Fruit fly (Drosophila melanogaster) whole organism, prepupa: ENCODE measurements around the gene Drsl3.

Experiments used
- CG10631 ChIP-seq: fragments of 200-800 bp; sonication (Bioruptor generic); optimal IDR thresholded peaks from 2 replicates; lab custom pipeline; 2016; ENCODE audit warnings: missing biosample characterization, missing genetic modification characterization
- CG10669 ChIP-seq: fragments of 200-800 bp; sonication (Bioruptor generic); optimal IDR thresholded peaks from 3 replicates; lab custom pipeline; 2018; ENCODE audit warnings: missing biosample characterization, mild to moderate bottlenecking, missing genetic modification characterization, moderate library complexity
- CG11294 ChIP-seq: fragments of 200-800 bp; sonication (Bioruptor generic); IDR thresholded peaks from 2 replicates; pipeline ENCODE4 v1.3.6; 2022; ENCODE audit warnings: missing biosample characterization, missing genetic modification characterization
- CG11762 ChIP-seq: fragments of 200-800 bp; sonication (Bioruptor generic); optimal IDR thresholded peaks from 3 replicates; lab custom pipeline; 2016; ENCODE audit warnings: missing biosample characterization, missing genetic modification characterization; ENCODE audit not compliant: insufficient read depth
- CG11902 ChIP-seq: fragments of 200-800 bp; sonication (Bioruptor generic); optimal IDR thresholded peaks from 3 replicates; lab custom pipeline; 2016; ENCODE audit warnings: missing biosample characterization, missing genetic modification characterization
- CG15336 ChIP-seq: fragments of 200-800 bp; sonication (Bioruptor generic); IDR thresholded peaks from 2 replicates; pipeline ENCODE4 v1.3.6; 2022; ENCODE audit warnings: missing biosample characterization, missing genetic modification characterization
- CG16779 ChIP-seq: fragments of 200-800 bp; sonication (Bioruptor generic); optimal IDR thresholded peaks from 3 replicates; lab custom pipeline; 2017; ENCODE audit warnings: missing biosample characterization, mild to moderate bottlenecking, missing genetic modification characterization
- CG3032 ChIP-seq: fragments of 200-800 bp; optimal IDR thresholded peaks from 2 replicates; lab custom pipeline; 2019; ENCODE audit warnings: missing biosample characterization, mild to moderate bottlenecking, missing genetic modification characterization, moderate library complexity
- CG31627 ChIP-seq: fragments of 200-800 bp; sonication (Bioruptor generic); optimal IDR thresholded peaks from 3 replicates; lab custom pipeline; 2016; ENCODE audit warnings: missing biosample characterization, missing genetic modification characterization
- CG32006 ChIP-seq: fragments of 200-800 bp; sonication (Bioruptor generic); optimal IDR thresholded peaks from 3 replicates; lab custom pipeline; 2017; ENCODE audit warnings: missing biosample characterization, mild to moderate bottlenecking, missing genetic modification characterization
- CG3919 ChIP-seq: fragments of 200-800 bp; sonication (Bioruptor generic); optimal IDR thresholded peaks from 3 replicates; lab custom pipeline; 2016; ENCODE audit warnings: missing biosample characterization, missing genetic modification characterization
- CG4318 ChIP-seq: fragments of 200-800 bp; sonication (Bioruptor generic); optimal IDR thresholded peaks from 3 replicates; lab custom pipeline; 2017; ENCODE audit warnings: missing biosample characterization, mild to moderate bottlenecking, missing genetic modification characterization
- CG6163 ChIP-seq: fragments of 200-800 bp; sonication (Bioruptor generic); IDR thresholded peaks from 3 replicates; pipeline ENCODE4 v1.3.6; 2022; ENCODE audit warnings: missing biosample characterization, missing genetic modification characterization
- CG6276 ChIP-seq: fragments of 200-800 bp; sonication (Bioruptor generic); optimal IDR thresholded peaks from 2 replicates; lab custom pipeline; 2017; ENCODE audit warnings: missing biosample characterization, mild to moderate bottlenecking, missing genetic modification characterization
- CG6792 ChIP-seq: fragments of 200-800 bp; sonication (Bioruptor generic); optimal IDR thresholded peaks from 3 replicates; lab custom pipeline; 2016; ENCODE audit warnings: missing biosample characterization, missing genetic modification characterization
- CG6808 ChIP-seq: fragments of 200-800 bp; sonication (Bioruptor generic); optimal IDR thresholded peaks from 3 replicates; lab custom pipeline; 2017; ENCODE audit warnings: missing biosample characterization, missing genetic modification characterization, mild to moderate bottlenecking, moderate library complexity, missing genetic modification reagents
- CG8119 ChIP-seq: fragments of 200-800 bp; sonication (Bioruptor generic); IDR thresholded peaks from 3 replicates; pipeline ENCODE4 v1.3.6; 2022; ENCODE audit warnings: missing biosample characterization, missing genetic modification characterization
- CG8319 ChIP-seq: fragments of 200-800 bp; sonication (Bioruptor generic); optimal IDR thresholded peaks from 3 replicates; lab custom pipeline; 2016; ENCODE audit warnings: missing biosample characterization, missing genetic modification characterization
- CG8632 ChIP-seq: fragments of 200-800 bp; sonication (Bioruptor generic); optimal IDR thresholded peaks from 3 replicates; lab custom pipeline; 2016; ENCODE audit warnings: missing biosample characterization, missing genetic modification characterization
- CG9139 ChIP-seq: fragments of 200-800 bp; sonication (Bioruptor generic); optimal IDR thresholded peaks from 3 replicates; lab custom pipeline; 2017; ENCODE audit warnings: missing biosample characterization, mild to moderate bottlenecking, missing genetic modification characterization
- Eip78C ChIP-seq: fragments of 200-800 bp; sonication (Bioruptor generic); peaks from one replicate; lab custom pipeline; 2016; ENCODE audit warnings: missing biosample characterization, missing genetic modification characterization
- Eip93F ChIP-seq: fragments of 200-800 bp; sonication (Bioruptor generic); optimal IDR thresholded peaks from 2 replicates; lab custom pipeline; 2016; ENCODE audit warnings: missing biosample characterization, mild to moderate bottlenecking, missing genetic modification characterization
- Ets21C ChIP-seq: fragments of 200-800 bp; sonication (Bioruptor generic); optimal IDR thresholded peaks from 3 replicates; lab custom pipeline; 2016; ENCODE audit warnings: missing biosample characterization, missing genetic modification characterization
- Ets96B ChIP-seq: fragments of 200-800 bp; optimal IDR thresholded peaks from 2 replicates; lab custom pipeline; 2019; ENCODE audit warnings: missing biosample characterization, mild to moderate bottlenecking, missing genetic modification characterization, moderate library complexity
- Gug ChIP-seq: fragments of 200-800 bp; sonication (Bioruptor generic); IDR thresholded peaks from 2 replicates; pipeline ENCODE4 v1.3.6; 2022; ENCODE audit warnings: missing biosample characterization, missing genetic modification characterization
- Hr38 ChIP-seq: sonication (Bioruptor generic); optimal IDR thresholded peaks from 2 replicates; lab custom pipeline; 2016; ENCODE audit warnings: missing biosample characterization, missing genetic modification characterization
- Hr39 ChIP-seq: fragments of 200-800 bp; sonication (Bioruptor generic); optimal IDR thresholded peaks from 2 replicates; lab custom pipeline; 2016; ENCODE audit warnings: missing biosample characterization, missing genetic modification characterization
- Hr4 ChIP-seq: fragments of 200-800 bp; sonication (Bioruptor generic); optimal IDR thresholded peaks from 3 replicates; lab custom pipeline; 2016; ENCODE audit warnings: missing biosample characterization, missing genetic modification characterization
- Lpt ChIP-seq: fragments of 200-800 bp; sonication (Bioruptor generic); optimal IDR thresholded peaks from 3 replicates; lab custom pipeline; 2016; ENCODE audit warnings: missing biosample characterization, missing genetic modification characterization
- Met ChIP-seq: fragments of 200-800 bp; sonication (Bioruptor generic); optimal IDR thresholded peaks from 3 replicates; lab custom pipeline; 2016; ENCODE audit warnings: missing biosample characterization, missing genetic modification characterization
- OdsH ChIP-seq: fragments of 200-800 bp; sonication (Bioruptor generic); optimal IDR thresholded peaks from 3 replicates; lab custom pipeline; 2016; ENCODE audit warnings: missing biosample characterization, missing genetic modification characterization
- Sox102F ChIP-seq: fragments of 200-800 bp; sonication (Bioruptor generic); optimal IDR thresholded peaks from 2 replicates; lab custom pipeline; 2016; ENCODE audit warnings: missing biosample characterization, mild to moderate bottlenecking, missing genetic modification characterization
- Sox14 ChIP-seq: fragments of 200-800 bp; sonication (Bioruptor generic); optimal IDR thresholded peaks from 3 replicates; lab custom pipeline; 2016; ENCODE audit warnings: missing biosample characterization, missing genetic modification characterization
- Sox15 ChIP-seq: fragments of 200-800 bp; sonication (Bioruptor generic); optimal IDR thresholded peaks from 3 replicates; lab custom pipeline; 2016; ENCODE audit warnings: missing biosample characterization, missing genetic modification characterization
- cyc ChIP-seq: fragments of 200-800 bp; sonication (Bioruptor generic); optimal IDR thresholded peaks from 3 replicates; lab custom pipeline; 2016; ENCODE audit warnings: missing biosample characterization, missing genetic modification characterization
- dac ChIP-seq: fragments of 200-800 bp; sonication (Bioruptor generic); optimal IDR thresholded peaks from 2 replicates; lab custom pipeline; 2017; ENCODE audit warnings: missing biosample characterization, mild to moderate bottlenecking, missing genetic modification characterization
- dsx ChIP-seq: fragments of 200-800 bp; optimal IDR thresholded peaks from 3 replicates; lab custom pipeline; 2019; ENCODE audit warnings: missing biosample characterization, mild to moderate bottlenecking, missing genetic modification characterization, moderate library complexity; ENCODE audit not compliant: poor library complexity, severe bottlenecking
- esn ChIP-seq: fragments of 200-800 bp; sonication (Bioruptor generic); optimal IDR thresholded peaks from 2 replicates; lab custom pipeline; 2016; ENCODE audit warnings: missing biosample characterization, mild to moderate bottlenecking, missing genetic modification characterization, moderate library complexity
- fd59A ChIP-seq: fragments of 200-800 bp; sonication (Bioruptor generic); optimal IDR thresholded peaks from 2 replicates; lab custom pipeline; 2017; ENCODE audit warnings: missing biosample characterization, mild to moderate bottlenecking, missing genetic modification characterization, missing genetic modification reagents
- fd85E ChIP-seq: fragments of 200-800 bp; sonication (Bioruptor generic); optimal IDR thresholded peaks from 3 replicates; lab custom pipeline; 2016; ENCODE audit warnings: missing biosample characterization, missing genetic modification characterization
- fkh ChIP-seq: fragments of 200-800 bp; sonication (Bioruptor generic); optimal IDR thresholded peaks from 3 replicates; lab custom pipeline; 2017; ENCODE audit warnings: missing biosample characterization, mild to moderate bottlenecking, missing genetic modification characterization, moderate library complexity
- lz ChIP-seq: fragments of 200-800 bp; sonication (Bioruptor generic); optimal IDR thresholded peaks from 3 replicates; lab custom pipeline; 2016; ENCODE audit warnings: missing biosample characterization, missing genetic modification characterization
- pdm3 ChIP-seq: fragments of 200-800 bp; sonication (Bioruptor generic); optimal IDR thresholded peaks from 3 replicates; lab custom pipeline; 2016; ENCODE audit warnings: missing biosample characterization, missing genetic modification characterization
- spab ChIP-seq: fragments of 200-800 bp; sonication (Bioruptor generic); optimal IDR thresholded peaks from 2 replicates; lab custom pipeline; 2017; ENCODE audit warnings: missing biosample characterization, mild to moderate bottlenecking, missing genetic modification characterization, missing genetic modification reagents
- ss ChIP-seq, 2 experiments: fragments of 200-800 bp; sonication (Bioruptor generic); optimal IDR thresholded peaks; 2 replicates in 1 of 2; 3 replicates in 1 of 2; lab custom pipeline; 2017 to 2018; ENCODE audit warnings: mild to moderate bottlenecking in 2 of 2, missing biosample characterization in 2 of 2, missing genetic modification characterization in 2 of 2, moderate library complexity in 1 of 2
- svp ChIP-seq: fragments of 200-800 bp; sonication (Bioruptor generic); peaks from one replicate; lab custom pipeline; 2016; ENCODE audit warnings: missing biosample characterization, missing genetic modification characterization
- topi ChIP-seq: fragments of 200-800 bp; sonication (Bioruptor generic); optimal IDR thresholded peaks from 3 replicates; lab custom pipeline; 2016; ENCODE audit warnings: missing biosample characterization, missing genetic modification characterization
- vri ChIP-seq: fragments of 200-800 bp; sonication (Bioruptor generic); optimal IDR thresholded peaks from 3 replicates; lab custom pipeline; 2016; ENCODE audit warnings: missing biosample characterization, mild to moderate bottlenecking, missing genetic modification characterization

Drsl3 gene

DNA sequence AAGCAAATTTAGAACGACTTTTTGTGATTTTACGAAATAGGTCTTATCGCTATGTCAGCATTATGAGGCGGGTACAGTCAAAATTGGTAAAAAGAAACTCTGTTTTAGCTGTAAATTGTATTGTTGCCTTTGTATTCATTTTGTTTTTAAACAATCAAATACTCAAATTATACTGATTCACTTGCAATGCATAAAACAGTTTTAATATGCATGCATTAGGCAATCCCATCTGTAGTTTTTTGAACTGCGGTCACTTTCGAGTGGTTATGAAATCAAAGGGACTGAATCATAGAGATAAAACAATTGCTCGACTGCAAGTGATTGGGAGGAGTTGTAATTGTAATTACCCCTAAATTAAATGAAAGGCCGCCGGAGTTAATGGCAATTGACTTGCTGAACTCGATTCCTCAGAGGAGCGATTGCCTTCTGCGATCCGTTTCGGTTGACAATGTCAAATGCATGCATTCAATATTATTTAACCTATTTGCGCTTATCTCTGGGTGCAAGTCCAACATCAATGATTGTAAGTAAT lies 25.0 kb downstream of the Drsl3 start (continued):
- TF ChIP-seq CG3919 (GFP tag; lab: Kevin White, UChicago), result no peak
- peak; percentile 94 for TF ChIP-seq svp
- TF ChIP-seq lz (GFP tag; lab: Kevin White, UChicago), result no peak
- TF ChIP-seq CG32006, result no peak
- TF ChIP-seq CG31627 (GFP tag; lab: Kevin White, UChicago), result no peak
- TF ChIP-seq Hr38 (GFP tag; lab: Kevin White, UChicago), result no peak

DNA sequence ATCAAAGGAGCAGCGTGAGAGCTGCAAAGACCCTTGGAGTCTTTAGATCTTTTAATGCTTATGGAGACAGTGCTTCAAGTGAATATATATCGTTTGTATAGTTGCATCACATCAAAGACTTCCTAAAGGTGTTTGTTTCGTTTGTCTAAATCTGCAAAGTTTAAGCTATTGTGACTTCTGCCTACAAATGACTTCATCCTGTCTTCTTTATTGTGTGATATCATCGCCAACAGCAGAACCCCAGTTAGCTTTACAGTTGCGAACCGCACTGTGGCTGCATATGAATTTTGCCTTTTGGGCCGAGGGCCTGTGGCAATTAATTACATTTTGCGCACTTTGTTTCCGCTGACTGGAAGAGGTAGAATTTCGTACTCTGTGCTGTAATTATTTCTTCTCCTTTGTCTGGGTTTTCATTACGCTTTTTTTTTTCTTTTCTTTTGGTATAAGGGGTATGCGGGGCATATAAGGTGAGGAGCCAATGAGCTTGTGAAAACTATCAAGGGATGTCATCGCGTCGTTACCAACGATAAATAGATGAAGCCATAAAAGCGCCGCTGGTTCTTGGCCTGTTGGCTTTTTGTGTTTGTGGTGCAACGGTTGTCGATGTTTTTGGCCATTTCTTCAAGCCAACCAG lies 27.6 kb downstream of the Drsl3 start:
- TF ChIP-seq CG15336, result peak; percentile 57
- TF ChIP-seq CG4318, result no peak
- peak; percentile 25 for TF ChIP-seq Hr4
- TF ChIP-seq CG8319 (GFP tag; lab: Kevin White, UChicago), result peak; percentile 15
- peak; percentile 77 for TF ChIP-seq Sox14 (GFP tag; lab: Kevin White, UChicago)
- peak; percentile 82 for TF ChIP-seq esn
- peak; percentile 67 for TF ChIP-seq cyc (GFP tag; lab: Kevin White, UChicago)
- TF ChIP-seq CG6163, result peak; percentile 60; the same call in 2 of the 3 replicates
- peak; percentile 85 for TF ChIP-seq CG31627 (GFP tag; lab: Kevin White, UChicago)
- TF ChIP-seq Sox15, result peak; percentile 53
- peak; percentile 73 for TF ChIP-seq pdm3
- peak; percentile 35 for TF ChIP-seq CG11902 (GFP tag; lab: Kevin White, UChicago)
- TF ChIP-seq CG8119 (GFP tag; lab: Robert Waterston, UW), result peak; percentile 44; the same call in 2 of the 3 replicates
- TF ChIP-seq fd85E (GFP tag; lab: Kevin White, UChicago), result peak; percentile 24
- TF ChIP-seq vri (GFP tag; lab: Kevin White, UChicago), result peak; percentile 79
- peak; percentile 70 for TF ChIP-seq Ets96B (tag; lab: Kevin White, UChicago)
- TF ChIP-seq Eip93F (GFP tag; lab: Kevin White, UChicago), result peak; percentile 72
- peak; percentile 15 for TF ChIP-seq CG16779 (tag; lab: Kevin White, UChicago)
- peak; percentile 91 for TF ChIP-seq Eip78C (GFP tag; lab: Kevin White, UChicago)
- peak; percentile 62 for TF ChIP-seq CG10669
- TF ChIP-seq CG10631 (GFP tag; lab: Kevin White, UChicago), result peak; percentile 71
- no peak for TF ChIP-seq CG6276 (GFP tag; lab: Kevin White, UChicago)
- no peak for TF ChIP-seq CG11294 (GFP tag; lab: Robert Waterston, UW)
- TF ChIP-seq fd59A (GFP tag; lab: Kevin White, UChicago), result peak; percentile 46
- peak; percentile 84 for TF ChIP-seq dsx (GFP tag; lab: Kevin White, UChicago)
- TF ChIP-seq CG8632 (GFP tag; lab: Kevin White, UChicago), result peak; percentile 71
- TF ChIP-seq Met, result peak; percentile 86
- TF ChIP-seq CG32006, result peak; percentile 23
- peak; percentile 53 for TF ChIP-seq CG11762 (GFP tag; lab: Kevin White, UChicago)
- peak; percentile 86 for TF ChIP-seq Sox102F (GFP tag; lab: Kevin White, UChicago)
- TF ChIP-seq CG6808, result peak; percentile 53
- peak; percentile 34 to 57 for TF ChIP-seq ss (GFP tag; optimal IDR thresholded peaks at IDR 0.05; lab: Kevin White, UChicago)
- no peak for TF ChIP-seq CG9139 (GFP tag; lab: Kevin White, UChicago)
- no peak for TF ChIP-seq dac (GFP tag; lab: Kevin White, UChicago)
- peak; percentile 82 for TF ChIP-seq Hr39 (GFP tag; lab: Kevin White, UChicago)
- TF ChIP-seq CG3032 (tag; lab: Kevin White, UChicago), result peak; percentile 58
- TF ChIP-seq fkh (GFP tag; lab: Kevin White, UChicago), result no peak
- TF ChIP-seq CG6792 (GFP tag; lab: Kevin White, UChicago), result peak; percentile 77
- no peak for TF ChIP-seq Lpt (GFP tag; lab: Kevin White, UChicago)
- TF ChIP-seq Gug (GFP tag; lab: Robert Waterston, UW), result peak; percentile 28; the same call in 1 of the 2 replicates
- peak; percentile 57 for TF ChIP-seq spab (GFP tag; lab: Kevin White, UChicago)
- TF ChIP-seq topi (GFP tag; lab: Kevin White, UChicago), result peak; percentile 75
- peak; percentile 57 for TF ChIP-seq OdsH (GFP tag; lab: Kevin White, UChicago)
- peak; percentile 72 for TF ChIP-seq Ets21C (GFP tag; lab: Kevin White, UChicago)
